Worm (Caenorhabditis elegans) whole organism, late embryonic: ENCODE data around the gene sdz-5.

Experiments
- C08G9.2 ChIP-seq: sonication (generic microtip); optimal IDR thresholded peaks from 2 replicates; lab custom pipeline; 2016; ENCODE audit warnings: mild to moderate bottlenecking, missing genetic modification characterization, moderate library complexity, missing compliant biosample characterization
- ama-1 ChIP-seq: fragments of 150-350 bp; optimal IDR thresholded peaks from 2 replicates; lab custom pipeline; 2014
- ceh-31 ChIP-seq: sonication (generic microtip); optimal IDR thresholded peaks from 2 replicates; lab custom pipeline; 2016; ENCODE audit warnings: missing genetic modification characterization, missing compliant biosample characterization
- ceh-48 ChIP-seq: sonication (generic microtip); optimal IDR thresholded peaks from 2 replicates; lab custom pipeline; 2016; ENCODE audit warnings: missing genetic modification characterization, inconsistent platforms, missing compliant biosample characterization
- dmd-4 ChIP-seq: sonication (generic microtip); optimal IDR thresholded peaks from 2 replicates; lab custom pipeline; 2016; ENCODE audit warnings: borderline replicate concordance, missing genetic modification characterization, missing compliant biosample characterization
- dve-1 ChIP-seq: sonication (generic microtip); optimal IDR thresholded peaks from 2 replicates; lab custom pipeline; 2017; ENCODE audit warnings: antibody characterized with exemption, mild to moderate bottlenecking, missing genetic modification characterization, missing compliant biosample characterization
- elt-4 ChIP-seq: sonication (generic microtip); optimal IDR thresholded peaks from 2 replicates; lab custom pipeline; 2016; ENCODE audit warnings: missing genetic modification characterization, missing compliant biosample characterization
- hlh-13 ChIP-seq: fragments of 200-800 bp; sonication (Bioruptor generic); optimal IDR thresholded peaks from 2 replicates; lab custom pipeline; 2018; ENCODE audit warnings: mild to moderate bottlenecking, missing genetic modification characterization, missing compliant biosample characterization
- hlh-6 ChIP-seq: sonication (generic microtip); optimal IDR thresholded peaks from 2 replicates; lab custom pipeline; 2016; ENCODE audit warnings: missing genotype, missing genetic modification characterization, missing compliant biosample characterization
- hlh-8 ChIP-seq: sonication (generic microtip); optimal IDR thresholded peaks from 2 replicates; lab custom pipeline; 2016; ENCODE audit warnings: missing genotype, missing genetic modification characterization, missing compliant biosample characterization
- madf-2 ChIP-seq: sonication (generic microtip); optimal IDR thresholded peaks from 2 replicates; lab custom pipeline; 2017; ENCODE audit warnings: missing genetic modification characterization, missing compliant biosample characterization
- pax-1 ChIP-seq: fragments of 150-350 bp; optimal IDR thresholded peaks from 2 replicates; lab custom pipeline; 2014; ENCODE audit warnings: missing biosample characterization, missing genetic modification characterization
- pha-4 ChIP-seq: fragments of 150-350 bp; optimal IDR thresholded peaks from 2 replicates; lab custom pipeline; 2018; ENCODE audit warnings: missing biosample characterization, missing genetic modification reagents, missing genetic modification characterization
- unc-55 ChIP-seq: sonication (generic microtip); optimal IDR thresholded peaks from 2 replicates; lab custom pipeline; 2017; ENCODE audit warnings: missing biosample characterization, missing genetic modification reagents, missing genetic modification characterization

DNA sequence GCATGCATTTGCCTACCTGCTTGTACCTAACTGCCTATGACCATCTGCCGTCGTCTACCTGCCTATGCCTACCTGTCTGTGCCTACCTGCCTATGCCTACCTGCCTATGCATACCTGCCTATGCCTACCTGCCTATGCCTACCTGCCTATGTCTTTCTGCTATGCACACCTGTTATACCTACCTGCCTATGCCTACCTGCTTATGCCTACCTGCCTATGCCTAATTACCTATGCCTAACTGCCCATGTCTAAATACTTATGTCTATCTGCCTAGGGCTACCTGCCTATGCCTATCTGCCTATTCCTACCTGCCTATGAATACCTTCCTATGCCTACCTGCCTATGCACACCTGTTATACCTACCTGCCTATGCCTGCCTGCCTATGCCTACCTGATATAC lies 42.1 kb upstream of the sdz-5 start:
- no peak for TF ChIP-seq ama-1
- no peak for TF ChIP-seq pax-1 (tag; lab: Kevin White, UChicago)
- no peak for TF ChIP-seq hlh-8 (tag; lab: Kevin White, UChicago)
- TF ChIP-seq madf-2 = no peak
- TF ChIP-seq unc-55 = no peak
- no peak for TF ChIP-seq hlh-13 (GFP tag; lab: Kevin White, UChicago)
- no peak for TF ChIP-seq ceh-31 (tag; lab: Kevin White, UChicago)
- no peak for TF ChIP-seq C08G9.2 (tag; lab: Kevin White, UChicago)
- no peak for TF ChIP-seq dmd-4 (tag; lab: Kevin White, UChicago)
- no peak for TF ChIP-seq ceh-48 (tag; lab: Kevin White, UChicago)
- TF ChIP-seq hlh-6 (tag; lab: Kevin White, UChicago) = no peak
- no peak for TF ChIP-seq elt-4 (tag; lab: Kevin White, UChicago)
- no peak for TF ChIP-seq pha-4 (tag; lab: Kevin White, UChicago)
- TF ChIP-seq dve-1 (tag; lab: Kevin White, UChicago) = no peak
